Worm (Caenorhabditis elegans) whole organism, L1 larva: ENCODE data around the gene tba-4.

Experiments
- dpl-1 ChIP-seq, 3 experiments: fragments of 150-350 bp in 2 of 3; sonication (generic microtip) in 1 of 3; optimal IDR thresholded peaks; 2 replicates each; lab custom pipeline; 2014 to 2017; ENCODE audit warnings: missing biosample characterization in 3 of 3, missing genetic modification characterization in 3 of 3, missing genetic modification reagents in 3 of 3
- elt-2 ChIP-seq: sonication (generic microtip); optimal IDR thresholded peaks from 2 replicates; lab custom pipeline; 2016; ENCODE audit warnings: missing genetic modification characterization, mild to moderate bottlenecking, inconsistent platforms, missing compliant biosample characterization, missing genetic modification reagents
- grh-1 ChIP-seq: fragments of 200-800 bp; sonication (Bioruptor generic); IDR thresholded peaks from 2 replicates; pipeline ENCODE4 v1.3.6; 2022; ENCODE audit warnings: missing genetic modification reagents, missing genetic modification characterization, missing compliant biosample characterization
- lin-39 ChIP-seq: fragments of 150-350 bp; optimal IDR thresholded peaks from 2 replicates; lab custom pipeline; 2014; ENCODE audit warnings: missing biosample characterization, missing genetic modification reagents, missing genetic modification characterization
- mep-1 ChIP-seq: fragments of 150-350 bp; optimal IDR thresholded peaks from 2 replicates; lab custom pipeline; 2014; ENCODE audit warnings: missing biosample characterization, missing genetic modification characterization
- nhr-237 ChIP-seq: fragments of 150-350 bp; optimal IDR thresholded peaks from 2 replicates; lab custom pipeline; 2014; ENCODE audit warnings: missing biosample characterization, missing genetic modification characterization
- unc-86 ChIP-seq: sonication (generic microtip); optimal IDR thresholded peaks from 2 replicates; lab custom pipeline; 2016; ENCODE audit warnings: missing genetic modification characterization, missing compliant biosample characterization

DNA sequence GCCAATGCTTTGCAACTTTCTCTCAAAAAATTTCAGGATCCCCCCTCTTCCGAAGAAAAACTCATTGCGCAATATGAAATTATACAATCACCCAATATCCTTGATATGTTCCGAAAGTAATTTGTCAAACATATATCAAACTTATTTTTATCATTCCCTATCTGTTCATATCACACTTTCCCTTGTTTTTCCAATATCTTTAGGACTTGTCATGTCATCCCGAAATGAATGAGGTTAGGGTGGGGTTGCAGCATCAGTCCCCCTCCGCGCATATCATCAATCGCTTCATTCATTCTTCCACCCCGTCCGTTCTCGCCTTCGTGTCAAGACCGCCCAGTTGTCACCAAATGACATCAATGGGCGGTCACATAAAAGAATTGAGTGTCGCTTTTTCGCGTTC is 41.2 kb downstream of the tba-4 start:
- no peak for TF ChIP-seq grh-1
- no peak for TF ChIP-seq unc-86 (tag; lab: Kevin White, UChicago)
- no peak for TF ChIP-seq dpl-1 (GFP tag; optimal IDR thresholded peaks at IDR 0.05; lab: Kevin White, UChicago)
- TF ChIP-seq mep-1 (tag; lab: Kevin White, UChicago) = no peak
- no peak for TF ChIP-seq lin-39 (tag; lab: Kevin White, UChicago)
- no peak for TF ChIP-seq elt-2 (tag; lab: Kevin White, UChicago)
- TF ChIP-seq nhr-237 (tag; lab: Kevin White, UChicago) = no peak
